Fruit fly (Drosophila melanogaster) whole organism, embryonic: Measurements from ENCODE around the gene Chd1.

ENCODE experiments used
- Ada2b ChIP-seq: fragments of 200-800 bp; sonication (Bioruptor generic); IDR thresholded peaks from 2 replicates; pipeline ENCODE4 v1.3.6; 2022; ENCODE audit warnings: missing biosample characterization, missing genetic modification characterization
- Adf1 ChIP-seq: fragments of 200-800 bp; sonication (Bioruptor generic); IDR thresholded peaks from 2 replicates; pipeline ENCODE4 v1.3.6; 2022; ENCODE audit warnings: missing biosample characterization, missing genetic modification characterization
- Atf6 ChIP-seq: fragments of 200-800 bp; sonication (Bioruptor generic); IDR thresholded peaks from 2 replicates; pipeline ENCODE4 v1.3.6; 2022; ENCODE audit warnings: missing biosample characterization, missing genetic modification characterization
- CG11093 ChIP-seq: fragments of 200-800 bp; sonication (Bioruptor generic); IDR thresholded peaks from 3 replicates; pipeline ENCODE4 v1.3.6; 2022; ENCODE audit warnings: missing biosample characterization, missing genetic modification characterization
- CG11456 ChIP-seq: fragments of 200-800 bp; sonication (Bioruptor generic); IDR thresholded peaks from 3 replicates; pipeline ENCODE4 v1.3.6; 2022; ENCODE audit warnings: missing biosample characterization, missing genetic modification characterization
- CG12391 ChIP-seq: fragments of 200-800 bp; sonication (Bioruptor generic); optimal IDR thresholded peaks from 3 replicates; lab custom pipeline; 2018; ENCODE audit warnings: missing biosample characterization, mild to moderate bottlenecking, missing genetic modification characterization, moderate library complexity
- CG12769 ChIP-seq: fragments of 200-800 bp; sonication (Bioruptor generic); optimal IDR thresholded peaks from 2 replicates; lab custom pipeline; 2019; ENCODE audit warnings: missing biosample characterization, mild to moderate bottlenecking, missing genetic modification characterization, moderate library complexity
- CG15073 ChIP-seq: fragments of 200-800 bp; sonication (Bioruptor generic); optimal IDR thresholded peaks from 2 replicates; lab custom pipeline; 2016; ENCODE audit warnings: missing biosample characterization, missing genetic modification characterization
- CG17328 ChIP-seq: fragments of 200-800 bp; sonication (Bioruptor generic); IDR thresholded peaks from 2 replicates; pipeline ENCODE4 v1.3.6; 2022; ENCODE audit warnings: missing biosample characterization, missing genetic modification characterization
- CG18011 ChIP-seq: fragments of 200-800 bp; sonication (Bioruptor generic); optimal IDR thresholded peaks from 2 replicates; lab custom pipeline; 2017; ENCODE audit warnings: missing biosample characterization, missing genetic modification characterization, mild to moderate bottlenecking, moderate library complexity, missing genotype
- CG18476 ChIP-seq: fragments of 200-800 bp; sonication (Bioruptor generic); optimal IDR thresholded peaks from 2 replicates; lab custom pipeline; 2016; ENCODE audit warnings: missing biosample characterization, mild to moderate bottlenecking, missing genetic modification characterization
- CG2712 ChIP-seq: fragments of 200-800 bp; optimal IDR thresholded peaks from 3 replicates; lab custom pipeline; 2019; ENCODE audit warnings: missing biosample characterization, mild to moderate bottlenecking, missing genetic modification characterization, moderate library complexity
- CG2875 ChIP-seq: fragments of 200-800 bp; sonication (Bioruptor generic); optimal IDR thresholded peaks from 2 replicates; lab custom pipeline; 2017; ENCODE audit warnings: missing biosample characterization, mild to moderate bottlenecking, missing genetic modification characterization, missing genetic modification reagents
- CG2889 ChIP-seq: fragments of 200-800 bp; sonication (Bioruptor generic); IDR thresholded peaks from 3 replicates; pipeline ENCODE4 v1.3.6; 2022; ENCODE audit warnings: missing biosample characterization, missing genetic modification characterization
- CG30431 ChIP-seq: fragments of 200-800 bp; sonication (Bioruptor generic); optimal IDR thresholded peaks from 2 replicates; lab custom pipeline; 2017; ENCODE audit warnings: missing biosample characterization, missing genetic modification characterization
- CG3995 ChIP-seq: fragments of 200-800 bp; sonication (Bioruptor generic); optimal IDR thresholded peaks from 3 replicates; lab custom pipeline; 2016; ENCODE audit warnings: missing biosample characterization, missing genetic modification characterization
- CG5180 ChIP-seq: fragments of 200-800 bp; sonication (Bioruptor generic); optimal IDR thresholded peaks from 3 replicates; lab custom pipeline; 2017; ENCODE audit warnings: missing biosample characterization, missing genetic modification characterization, mild to moderate bottlenecking, moderate library complexity, missing genetic modification reagents
- CG6175 ChIP-seq: fragments of 200-800 bp; sonication (Bioruptor generic); IDR thresholded peaks from 3 replicates; pipeline ENCODE4 v1.3.6; 2022; ENCODE audit warnings: missing biosample characterization, missing genetic modification characterization
- CG7372 ChIP-seq: fragments of 200-800 bp; sonication (Bioruptor generic); IDR thresholded peaks from 2 replicates; pipeline ENCODE4 v1.3.6; 2022; ENCODE audit warnings: missing biosample characterization, missing genetic modification characterization
- CG7556 ChIP-seq: fragments of 200-800 bp; sonication (Bioruptor generic); optimal IDR thresholded peaks from 2 replicates; lab custom pipeline; 2017; ENCODE audit warnings: missing biosample characterization, mild to moderate bottlenecking, missing genetic modification characterization
- CG7786 ChIP-seq: fragments of 200-800 bp; sonication (Bioruptor generic); optimal IDR thresholded peaks from 2 replicates; lab custom pipeline; 2016; ENCODE audit warnings: missing biosample characterization, missing genetic modification characterization
- CG9932 ChIP-seq: fragments of 200-800 bp; sonication (Bioruptor generic); IDR thresholded peaks from 2 replicates; pipeline ENCODE4 v1.3.6; 2022; ENCODE audit warnings: missing biosample characterization, missing genetic modification characterization
- CoRest ChIP-seq: fragments of 200-800 bp; sonication (Bioruptor generic); optimal IDR thresholded peaks from 3 replicates; lab custom pipeline; 2018; ENCODE audit warnings: missing biosample characterization, mild to moderate bottlenecking, missing genetic modification characterization, moderate library complexity
- Deaf1 ChIP-seq: fragments of 200-800 bp; optimal IDR thresholded peaks from 3 replicates; lab custom pipeline; 2019; ENCODE audit warnings: missing biosample characterization, mild to moderate bottlenecking, missing genetic modification characterization, moderate library complexity
- Doc2 ChIP-seq: fragments of 200-800 bp; sonication (Bioruptor generic); IDR thresholded peaks from 2 replicates; pipeline ENCODE4 v1.3.6; 2022; ENCODE audit warnings: missing biosample characterization, missing genetic modification characterization
- Doc3 ChIP-seq: fragments of 200-800 bp; sonication (Bioruptor generic); IDR thresholded peaks from 3 replicates; pipeline ENCODE4 v1.3.6; 2022; ENCODE audit warnings: missing biosample characterization, missing genetic modification characterization; ENCODE audit not compliant: partially characterized antibody
- E2f1 ChIP-seq: fragments of 200-800 bp; sonication (Bioruptor generic); IDR thresholded peaks from 2 replicates; pipeline ENCODE4 v1.3.6; 2022; ENCODE audit warnings: missing biosample characterization, missing genetic modification characterization
- HLH54F ChIP-seq: fragments of 200-800 bp; sonication (Bioruptor generic); optimal IDR thresholded peaks from 3 replicates; lab custom pipeline; 2016; ENCODE audit warnings: missing biosample characterization, missing genetic modification characterization
- Hmx ChIP-seq: fragments of 200-800 bp; sonication (Bioruptor generic); optimal IDR thresholded peaks from 2 replicates; lab custom pipeline; 2016; ENCODE audit warnings: missing biosample characterization, missing genetic modification characterization
- Med ChIP-seq: fragments of 200-800 bp; sonication (Bioruptor generic); peaks from one replicate; lab custom pipeline; 2016; ENCODE audit warnings: missing biosample characterization, missing genetic modification characterization, mild to moderate bottlenecking, inconsistent platforms, moderate library complexity
- Myb ChIP-seq: fragments of 200-800 bp; sonication (Bioruptor generic); optimal IDR thresholded peaks from 2 replicates; lab custom pipeline; 2016; ENCODE audit warnings: missing biosample characterization, missing genetic modification characterization
- Nf-YB ChIP-seq: fragments of 200-800 bp; sonication (Bioruptor generic); optimal IDR thresholded peaks from 3 replicates; lab custom pipeline; 2019; ENCODE audit warnings: missing biosample characterization, mild to moderate bottlenecking, missing genetic modification characterization, moderate library complexity
- Trl ChIP-seq, 3 experiments: fragments of >200 bp in 2 of 3; fragments of 200-800 bp in 1 of 3; sonication (Bioruptor generic) in 1 of 3; optimal IDR thresholded peaks; 2 replicates in 1 of 3; 3 replicates in 2 of 3; lab custom pipeline; 2016 to 2017; ENCODE audit warnings: missing biosample characterization in 1 of 3, missing genetic modification characterization in 1 of 3
- abd-A ChIP-seq: fragments of 200-800 bp; sonication (Bioruptor generic); optimal IDR thresholded peaks from 3 replicates; lab custom pipeline; 2019; ENCODE audit warnings: missing biosample characterization, mild to moderate bottlenecking, missing genetic modification characterization, moderate library complexity
- ara ChIP-seq: fragments of 200-800 bp; sonication (Bioruptor generic); IDR thresholded peaks from 2 replicates; pipeline ENCODE4 v1.3.6; 2022; ENCODE audit warnings: missing biosample characterization, missing genetic modification characterization
- bsh ChIP-seq, 2 experiments: fragments of 200-800 bp; sonication (Bioruptor generic); optimal IDR thresholded peaks; 2 replicates each; lab custom pipeline; 2017 to 2018; ENCODE audit warnings: mild to moderate bottlenecking in 2 of 2, missing biosample characterization in 2 of 2, missing genetic modification characterization in 2 of 2, moderate library complexity in 1 of 2
- chinmo ChIP-seq: fragments of 200-800 bp; sonication (Bioruptor generic); IDR thresholded peaks from 4 replicates; pipeline ENCODE4 v1.3.6; 2022; ENCODE audit warnings: missing biosample characterization, missing genetic modification characterization; ENCODE audit not compliant: partially characterized antibody
- corto ChIP-seq: fragments of 200-800 bp; sonication (Bioruptor generic); optimal IDR thresholded peaks from 2 replicates; lab custom pipeline; 2016; ENCODE audit warnings: missing biosample characterization, mild to moderate bottlenecking, missing genetic modification characterization, moderate library complexity
- croc ChIP-seq: fragments of 200-800 bp; sonication (Bioruptor generic); conservative IDR thresholded peaks from 3 replicates; pipeline ENCODE4 v1.3.6; 2022; ENCODE audit warnings: missing biosample characterization, missing genetic modification characterization
- danr ChIP-seq: fragments of 200-800 bp; sonication (Bioruptor generic); IDR thresholded peaks from 2 replicates; pipeline ENCODE4 v1.3.6; 2022; ENCODE audit warnings: missing biosample characterization, missing genetic modification characterization
- kni ChIP-seq: fragments of 200-800 bp; sonication (Bioruptor generic); optimal IDR thresholded peaks from 3 replicates; lab custom pipeline; 2017; ENCODE audit warnings: mild to moderate bottlenecking, missing biosample characterization, missing genetic modification reagents, missing genetic modification characterization
- lbe ChIP-seq: fragments of 200-800 bp; sonication (Bioruptor generic); optimal IDR thresholded peaks from 2 replicates; lab custom pipeline; 2016; ENCODE audit warnings: missing biosample characterization, mild to moderate bottlenecking, missing genetic modification characterization
- pnt ChIP-seq: fragments of 200-800 bp; sonication (Bioruptor generic); optimal IDR thresholded peaks from 3 replicates; lab custom pipeline; 2016; ENCODE audit warnings: missing biosample characterization, missing genetic modification characterization
- row ChIP-seq: fragments of 200-800 bp; sonication (Bioruptor generic); IDR thresholded peaks from 3 replicates; pipeline ENCODE4 v1.3.6; 2022; ENCODE audit warnings: missing biosample characterization, missing genetic modification characterization
- sqz ChIP-seq: fragments of 200-800 bp; sonication (Bioruptor generic); optimal IDR thresholded peaks from 3 replicates; lab custom pipeline; 2018; ENCODE audit warnings: missing biosample characterization, mild to moderate bottlenecking, missing genetic modification characterization
- zen2 ChIP-seq: fragments of 200-800 bp; sonication (Bioruptor generic); IDR thresholded peaks from 3 replicates; pipeline ENCODE4 v1.3.6; 2022; ENCODE audit warnings: missing biosample characterization, missing genetic modification characterization; ENCODE audit not compliant: partially characterized antibody
- zfh1 ChIP-seq: fragments of 200-800 bp; sonication (Bioruptor generic); IDR thresholded peaks from 3 replicates; pipeline ENCODE4 v1.3.6; 2022; ENCODE audit warnings: missing biosample characterization, missing genetic modification characterization

Gene Chd1

dm6 chr2L:2966917-2967316, 20.6 kb downstream of the Chd1 start (continued):
- TF ChIP-seq CG7556 (GFP tag; lab: Kevin White, UChicago) (no peak), Nf-YB (GFP tag; lab: Kevin White, UChicago) (no peak), CG12391 (tag; lab: Kevin White, UChicago) (peak; percentile 1), CG7372 (no peak), Myb (GFP tag; lab: Kevin White, UChicago) (no peak), CG15073 (no peak), bsh (GFP tag; optimal IDR thresholded peaks at IDR 0.05; lab: Kevin White, UChicago) (peak in 1 of 2 experiments; percentile 14), E2f1 (GFP tag; lab: Robert Waterston, UW) (no peak), CG30431 (GFP tag; lab: Kevin White, UChicago) (peak; percentile 2), pnt (GFP tag; lab: Kevin White, UChicago) (no peak), Ada2b (no peak), Hmx (GFP tag; lab: Kevin White, UChicago) (no peak), zfh1 (GFP tag; lab: Robert Waterston, UW) (0 out of 3 replicates have a peak, but pooled peaks have one; percentile 46), danr (GFP tag; lab: Robert Waterston, UW) (no peak), CG2712 (tag; lab: Kevin White, UChicago) (peak; percentile 0), Adf1 (GFP tag; lab: Robert Waterston, UW) (no peak)

dm6 chr2L:2958858-2959257, 28.7 kb downstream of the Chd1 start:
- TF ChIP-seq Hmx (GFP tag; lab: Kevin White, UChicago) (no peak), Trl (optimal IDR thresholded peaks at IDR 0.05; lab: Kevin White, UChicago) (peak; percentile 51 to 54), Trl (GFP tag; optimal IDR thresholded peaks at IDR 0.05; lab: Kevin White, UChicago) (no peak), CG12769 (peak; percentile 76), CG6175 (GFP tag; lab: Robert Waterston, UW) (no peak), CG9932 (GFP tag; lab: Robert Waterston, UW) (no peak), CG3995 (GFP tag; lab: Kevin White, UChicago) (no peak), CoRest (no peak), CG17328 (no peak), Deaf1 (tag; lab: Kevin White, UChicago) (peak; percentile 82), abd-A (tag; lab: Kevin White, UChicago) (no peak), HLH54F (GFP tag; lab: Kevin White, UChicago) (no peak), Doc3 (0 out of 3 replicates have a peak, but pooled peaks have one; percentile 23), chinmo (GFP tag; lab: Robert Waterston, UW) (0 out of 4 replicates have a peak, but pooled peaks have one; percentile 40), CG18011 (GFP tag; lab: Kevin White, UChicago) (no peak), Med (GFP tag; lab: Kevin White, UChicago) (peak; percentile 58), zen2 (GFP tag; lab: Robert Waterston, UW) (0 out of 3 replicates have a peak, but pooled peaks have one; percentile 19), sqz (GFP tag; lab: Kevin White, UChicago) (no peak)

- TF ChIP-seq CG5180 (GFP tag; lab: Kevin White, UChicago), result peak; percentile 22
- no peak for TF ChIP-seq CG7786 (GFP tag; lab: Kevin White, UChicago)
- TF ChIP-seq Atf6 (GFP tag; lab: Robert Waterston, UW), result no peak
- TF ChIP-seq croc, result peak; percentile 68
- 0 out of 3 replicates have a peak, but pooled peaks have one; percentile 19 for TF ChIP-seq CG11093 (GFP tag; lab: Robert Waterston, UW)
- peak; percentile 57 for TF ChIP-seq row (GFP tag; lab: Robert Waterston, UW)
- TF ChIP-seq ara (GFP tag; lab: Robert Waterston, UW), result peak; percentile 43; the same call in 1 of the 2 replicates
- no peak for TF ChIP-seq corto (GFP tag; lab: Kevin White, UChicago)
- 0 out of 2 replicates have a peak, but pooled peaks have one; percentile 46 for TF ChIP-seq danr (GFP tag; lab: Robert Waterston, UW)
- TF ChIP-seq CG11456 (GFP tag; lab: Robert Waterston, UW), result no peak
- TF ChIP-seq Doc2, result 0 out of 2 replicates have a peak, but pooled peaks have one; percentile 33
- TF ChIP-seq CG18476, result peak; percentile 31
- TF ChIP-seq kni, result peak; percentile 12
- peak; percentile 45 for TF ChIP-seq CG2875 (GFP tag; lab: Kevin White, UChicago)
- no peak for TF ChIP-seq CG2889 (GFP tag; lab: Robert Waterston, UW)
- peak; percentile 62 for TF ChIP-seq lbe (GFP tag; lab: Kevin White, UChicago)
Observed at dm6 chr2L:2957547-2958174, 29.9 kb downstream of the Chd1 start.
